Worm (Caenorhabditis elegans): ENCODE data around the gene epac-1.

epac-1 gene

ce11 chrIII:10188912-10189311 is at the start of gene epac-1:
Gene epac-1, plus strand, starts transcription at chrIII:10189212.
- no peak for TF ChIP-seq nhr-12 (tag; optimal IDR thresholded peaks at IDR 0.05)
- TF ChIP-seq ama-1 (optimal IDR thresholded peaks at IDR 0.05) = no peak
- no peak for TF ChIP-seq elt-3 (tag; optimal IDR thresholded peaks at IDR 0.05)
- TF ChIP-seq lin-13 (GFP tag; optimal IDR thresholded peaks at IDR 0.05) = no peak

DNA sequence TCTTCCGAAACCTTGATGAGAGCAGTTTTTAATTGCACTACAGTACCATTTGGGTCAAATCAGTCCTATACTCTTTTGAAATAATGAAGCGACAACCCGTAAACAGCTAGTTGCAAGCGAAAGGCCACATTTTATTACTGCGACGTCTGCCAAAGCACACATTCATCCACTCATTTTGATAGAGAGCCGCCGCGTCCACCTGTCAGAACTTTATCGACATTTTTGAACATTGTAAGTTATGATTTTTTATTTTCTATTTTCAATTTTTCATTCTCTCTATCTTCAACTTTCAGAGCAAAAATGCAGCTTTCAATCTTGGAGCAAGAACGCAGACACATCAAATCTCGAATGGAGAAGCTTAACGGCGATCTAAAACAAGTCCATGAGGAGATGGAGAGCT is 48.3 kb upstream of the epac-1 start, which contains the start of gene K08E5.6:
K08E5.6 (plus strand) TSS at position 301 of the 400 bp plus-strand sequence.
- no peak for TF ChIP-seq ztf-4 (tag; optimal IDR thresholded peaks at IDR 0.05)
- no peak for TF ChIP-seq nhr-12 (tag; optimal IDR thresholded peaks at IDR 0.05)
- no peak for TF ChIP-seq aly-2 (tag; optimal IDR thresholded peaks at IDR 0.05)
- no peak for TF ChIP-seq lsy-2 (tag; optimal IDR thresholded peaks at IDR 0.05)
- TF ChIP-seq sem-4 (tag; optimal IDR thresholded peaks at IDR 0.05) = no peak
- TF ChIP-seq ceh-16 (tag; optimal IDR thresholded peaks at IDR 0.05) = no peak
- TF ChIP-seq peb-1 (tag; optimal IDR thresholded peaks at IDR 0.05) = no peak
- TF ChIP-seq nhr-129 (tag; optimal IDR thresholded peaks at IDR 0.05) = no peak
- TF ChIP-seq egl-27 (tag; optimal IDR thresholded peaks at IDR 0.05) = no peak
- TF ChIP-seq elt-1 (tag; optimal IDR thresholded peaks at IDR 0.05) = no peak

- no peak for TF ChIP-seq nhr-6 (tag; optimal IDR thresholded peaks at IDR 0.05)
- TF ChIP-seq ama-1 (optimal IDR thresholded peaks at IDR 0.05) = no peak
- no peak for TF ChIP-seq nhr-77 (tag; optimal IDR thresholded peaks at IDR 0.05)
- no peak for TF ChIP-seq aly-2 (tag; optimal IDR thresholded peaks at IDR 0.05)
- no peak for TF ChIP-seq R02D3.7 (tag; optimal IDR thresholded peaks at IDR 0.05)
- TF ChIP-seq nhr-21 (tag; optimal IDR thresholded peaks at IDR 0.05) = no peak
These were observed 42.3 kb upstream of the epac-1 start, which contains the start of gene K08E5.1 for ce11 chrIII:10146701-10147100. Gene K08E5.1, minus strand, starts transcription at chrIII:10146801.

DNA sequence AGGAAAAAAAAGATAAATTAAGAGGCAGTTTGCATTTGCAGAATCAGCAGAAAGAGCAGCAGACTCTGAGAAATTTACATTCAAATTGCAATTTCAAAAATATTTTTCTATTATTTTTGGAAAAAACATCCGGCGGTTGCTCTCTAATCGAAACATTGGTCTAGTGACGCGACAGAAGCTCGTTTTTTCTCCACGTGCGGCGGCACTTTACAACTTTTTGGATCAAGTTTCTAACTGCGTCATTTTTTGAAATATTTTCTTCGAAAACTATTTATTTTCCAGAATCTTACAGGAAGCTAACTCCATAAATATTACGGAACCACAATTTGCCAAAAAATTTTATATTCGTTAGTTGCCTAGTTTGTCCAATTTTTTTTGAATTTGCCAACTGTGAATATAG is 39.1 kb upstream of the epac-1 start:
- TF ChIP-seq gmeb-1 (tag; optimal IDR thresholded peaks at IDR 0.05) = no peak
- TF ChIP-seq mbf-1 (tag; optimal IDR thresholded peaks at IDR 0.05) = no peak
- TF ChIP-seq peb-1 (tag; optimal IDR thresholded peaks at IDR 0.05) = no peak
- no peak for TF ChIP-seq blmp-1 (tag; optimal IDR thresholded peaks at IDR 0.05; ENCODE audit: insufficient read depth)
- no peak for TF ChIP-seq ceh-16 (tag; optimal IDR thresholded peaks at IDR 0.05)
- no peak for TF ChIP-seq C34F6.9 (tag; optimal IDR thresholded peaks at IDR 0.05)
- TF ChIP-seq alr-1 (tag; optimal IDR thresholded peaks at IDR 0.05) = no peak
- TF ChIP-seq lsy-2 (tag; optimal IDR thresholded peaks at IDR 0.05) = no peak
- TF ChIP-seq egl-27 (tag; optimal IDR thresholded peaks at IDR 0.05) = no peak

- TF ChIP-seq unc-62 (GFP tag; optimal IDR thresholded peaks at IDR 0.05) (no peak), lin-11 (tag; optimal IDR thresholded peaks at IDR 0.05) (peak; percentile 19), elt-1 (tag; optimal IDR thresholded peaks at IDR 0.05) (no peak), sma-9 (GFP tag; optimal IDR thresholded peaks at IDR 0.05) (peak; percentile 35), sma-9 (tag; optimal IDR thresholded peaks at IDR 0.05) (no peak), nhr-11 (tag; optimal IDR thresholded peaks at IDR 0.05) (no peak), unc-39 (tag; optimal IDR thresholded peaks at IDR 0.05) (no peak), dmd-4 (tag; optimal IDR thresholded peaks at IDR 0.05) (no peak), ama-1 (optimal IDR thresholded peaks at IDR 0.05) (no peak), unc-55 (GFP tag; optimal IDR thresholded peaks at IDR 0.05) (no peak), ceh-82 (tag; optimal IDR thresholded peaks at IDR 0.05) (no peak), peb-1 (tag; optimal IDR thresholded peaks at IDR 0.05) (no peak), mab-5 (tag; optimal IDR thresholded peaks at IDR 0.05) (no peak), gmeb-1 (tag; optimal IDR thresholded peaks at IDR 0.05) (no peak), lin-13 (GFP tag; optimal IDR thresholded peaks at IDR 0.05) (no peak), egl-27 (tag; optimal IDR thresholded peaks at IDR 0.05) (no peak), mbf-1 (tag; optimal IDR thresholded peaks at IDR 0.05) (no peak), F13H6.1 (tag; optimal IDR thresholded peaks at IDR 0.05) (no peak), ztf-11 (tag; optimal IDR thresholded peaks at IDR 0.05) (no peak), ztf-4 (tag; optimal IDR thresholded peaks at IDR 0.05) (no peak), nhr-129 (tag; optimal IDR thresholded peaks at IDR 0.05) (no peak), nhr-12 (tag; optimal IDR thresholded peaks at IDR 0.05) (no peak), nhr-21 (tag; optimal IDR thresholded peaks at IDR 0.05) (no peak), ceh-16 (tag; optimal IDR thresholded peaks at IDR 0.05) (no peak), lsy-2 (tag; optimal IDR thresholded peaks at IDR 0.05) (peak in 1 of 2 experiments; percentile 38), lin-39 (tag; optimal IDR thresholded peaks at IDR 0.05) (no peak), blmp-1 (tag; optimal IDR thresholded peaks at IDR 0.05; ENCODE audit: insufficient read depth) (no peak), C34F6.9 (tag; optimal IDR thresholded peaks at IDR 0.05) (peak; percentile 30), ztf-1 (GFP tag; conservative IDR thresholded peaks at IDR 0.05) (no peak), ZK546.5 (tag; optimal IDR thresholded peaks at IDR 0.05) (no peak)
These were observed 38.3 kb upstream of the epac-1 start for ce11 chrIII:10150710-10151109.
